Worm (Caenorhabditis elegans) whole organism, young adult: ENCODE data around the gene fbxb-75.

Experiments
- B0019.2 ChIP-seq: fragments of 200-800 bp; sonication (Bioruptor generic); conservative IDR thresholded peaks from 2 replicates; pipeline ENCODE4 v1.3.6; 2022; ENCODE audit warnings: missing genetic modification reagents, missing genetic modification characterization, missing compliant biosample characterization
- B0035.1 ChIP-seq: sonication (generic microtip); optimal IDR thresholded peaks from 2 replicates; lab custom pipeline; 2016; ENCODE audit warnings: missing genetic modification characterization, mild to moderate bottlenecking, missing compliant biosample characterization, missing genotype, missing genetic modification reagents
- C06A6.2 ChIP-seq: fragments of 200-800 bp; sonication (Bioruptor generic); conservative IDR thresholded peaks from 2 replicates; pipeline ENCODE4 v1.3.6; 2022; ENCODE audit warnings: missing genetic modification characterization, missing compliant biosample characterization
- F22D6.2 ChIP-seq: sonication (generic microtip); optimal IDR thresholded peaks from 2 replicates; lab custom pipeline; 2016; ENCODE audit warnings: mild to moderate bottlenecking, missing genetic modification characterization, missing compliant biosample characterization
- F23B12.7 ChIP-seq: sonication (generic microtip); optimal IDR thresholded peaks from 2 replicates; lab custom pipeline; 2017; ENCODE audit warnings: missing genetic modification characterization, mild to moderate bottlenecking, missing compliant biosample characterization, antibody characterized with exemption, moderate library complexity; ENCODE audit not compliant: insufficient read depth
- F37B4.10 ChIP-seq: fragments of 200-800 bp; sonication (Bioruptor generic); IDR thresholded peaks from 2 replicates; pipeline ENCODE4 v1.3.6; 2022; ENCODE audit warnings: missing genetic modification characterization, missing compliant biosample characterization
- F52B5.7 ChIP-seq: sonication (generic microtip); optimal IDR thresholded peaks from 2 replicates; lab custom pipeline; 2016; ENCODE audit warnings: mild to moderate bottlenecking, missing genetic modification characterization, missing compliant biosample characterization
- T07F8.4 ChIP-seq: sonication (generic microtip); optimal IDR thresholded peaks from 2 replicates; lab custom pipeline; 2016; ENCODE audit warnings: mild to moderate bottlenecking, missing genetic modification characterization, moderate library complexity, missing compliant biosample characterization
- Y53F4B.3 ChIP-seq: fragments of 200-800 bp; sonication (Bioruptor generic); IDR thresholded peaks from 2 replicates; pipeline ENCODE4 v1.3.6; 2022; ENCODE audit warnings: missing genetic modification reagents, missing genetic modification characterization, missing compliant biosample characterization
- Y53G8AR.9 ChIP-seq: fragments of 200-800 bp; sonication (Bioruptor generic); conservative IDR thresholded peaks from 2 replicates; pipeline ENCODE4 v1.3.6; 2022; ENCODE audit warnings: missing genetic modification reagents, missing genetic modification characterization, missing compliant biosample characterization
- Y79H2A.3 ChIP-seq: fragments of 200-800 bp; sonication (Bioruptor generic); conservative IDR thresholded peaks from 2 replicates; pipeline ENCODE4 v1.3.6; 2022; ENCODE audit warnings: missing genetic modification reagents, missing genetic modification characterization, missing compliant biosample characterization
- ZK185.1 ChIP-seq: sonication (generic microtip); optimal IDR thresholded peaks from 2 replicates; lab custom pipeline; 2016; ENCODE audit warnings: mild to moderate bottlenecking, missing genetic modification characterization, missing compliant biosample characterization; ENCODE audit not compliant: poor library complexity, severe bottlenecking
- atf-7 ChIP-seq: sonication (generic microtip); optimal IDR thresholded peaks from 2 replicates; lab custom pipeline; 2017; ENCODE audit warnings: mild to moderate bottlenecking, missing genetic modification characterization, missing compliant biosample characterization
- attf-5 ChIP-seq: fragments of 200-800 bp; sonication (Bioruptor generic); optimal IDR thresholded peaks from 2 replicates; lab custom pipeline; 2018; ENCODE audit warnings: mild to moderate bottlenecking, missing genetic modification characterization, missing compliant biosample characterization
- attf-6 ChIP-seq: fragments of 200-800 bp; sonication (Bioruptor generic); IDR thresholded peaks from 2 replicates; pipeline ENCODE4 v1.3.6; 2022; ENCODE audit warnings: missing genetic modification reagents, missing genetic modification characterization, missing compliant biosample characterization
- bed-2 ChIP-seq: fragments of 200-800 bp; sonication (Bioruptor generic); IDR thresholded peaks from 2 replicates; pipeline ENCODE4 v1.3.6; 2022; ENCODE audit warnings: missing genetic modification reagents, missing genetic modification characterization, missing compliant biosample characterization
- cebp-2 ChIP-seq: fragments of 200-800 bp; sonication (Bioruptor generic); IDR thresholded peaks from 2 replicates; pipeline ENCODE4 v1.3.6; 2022; ENCODE audit warnings: missing genetic modification characterization, missing compliant biosample characterization
- ceh-58 ChIP-seq: fragments of 200-800 bp; sonication (Bioruptor generic); IDR thresholded peaks from 2 replicates; pipeline ENCODE4 v1.3.6; 2022; ENCODE audit warnings: missing genetic modification characterization, missing compliant biosample characterization
- ceh-79 ChIP-seq: sonication (generic microtip); optimal IDR thresholded peaks from 2 replicates; lab custom pipeline; 2017; ENCODE audit warnings: mild to moderate bottlenecking, missing genetic modification characterization, missing compliant biosample characterization
- ceh-91 ChIP-seq: fragments of 200-800 bp; sonication (Bioruptor generic); IDR thresholded peaks from 2 replicates; pipeline ENCODE4 v1.3.6; 2022; ENCODE audit warnings: missing genetic modification reagents, missing genetic modification characterization, missing compliant biosample characterization
- dpl-1 ChIP-seq: fragments of 150-350 bp; optimal IDR thresholded peaks from 2 replicates; lab custom pipeline; 2014; ENCODE audit warnings: missing biosample characterization, missing genetic modification reagents, missing genetic modification characterization
- egl-44 ChIP-seq: fragments of 200-800 bp; sonication (Bioruptor generic); IDR thresholded peaks from 2 replicates; pipeline ENCODE4 v1.3.6; 2022; ENCODE audit warnings: missing genetic modification reagents, missing genetic modification characterization, missing compliant biosample characterization
- egrh-3 ChIP-seq: fragments of 200-800 bp; sonication (Bioruptor generic); IDR thresholded peaks from 2 replicates; pipeline ENCODE4 v1.3.6; 2022; ENCODE audit warnings: missing genetic modification reagents, missing genetic modification characterization, missing compliant biosample characterization
- ekl-4 ChIP-seq: fragments of 200-800 bp; sonication (Bioruptor generic); IDR thresholded peaks from 2 replicates; pipeline ENCODE4 v1.3.6; 2022; ENCODE audit warnings: missing genetic modification reagents, missing genetic modification characterization, missing compliant biosample characterization
- fkh-3 ChIP-seq: sonication (generic microtip); optimal IDR thresholded peaks from 2 replicates; lab custom pipeline; 2016; ENCODE audit warnings: mild to moderate bottlenecking, missing genetic modification characterization, missing compliant biosample characterization
- gei-17 ChIP-seq: fragments of 200-800 bp; sonication (Bioruptor generic); optimal IDR thresholded peaks from 2 replicates; lab custom pipeline; 2018; ENCODE audit warnings: mild to moderate bottlenecking, missing genetic modification characterization, missing compliant biosample characterization
- hlh-12 ChIP-seq: sonication (generic microtip); optimal IDR thresholded peaks from 2 replicates; lab custom pipeline; 2016; ENCODE audit warnings: missing genetic modification characterization, missing compliant biosample characterization
- hlh-26 ChIP-seq: fragments of 200-800 bp; sonication (Bioruptor generic); conservative IDR thresholded peaks from 2 replicates; pipeline ENCODE4 v1.3.6; 2022; ENCODE audit warnings: missing genetic modification reagents, missing genetic modification characterization, missing compliant biosample characterization
- hmg-1.2 ChIP-seq: fragments of 200-800 bp; sonication (Bioruptor generic); IDR thresholded peaks from 2 replicates; pipeline ENCODE4 v1.3.6; 2022; ENCODE audit warnings: missing genetic modification reagents, missing genetic modification characterization, missing compliant biosample characterization
- hmg-20 ChIP-seq: fragments of 200-800 bp; sonication (Bioruptor generic); IDR thresholded peaks from 2 replicates; pipeline ENCODE4 v1.3.6; 2022; ENCODE audit warnings: missing genetic modification reagents, missing genetic modification characterization, missing compliant biosample characterization
- let-526 ChIP-seq: fragments of 200-800 bp; sonication (Bioruptor generic); IDR thresholded peaks from 2 replicates; pipeline ENCODE4 v1.3.6; 2022; ENCODE audit warnings: missing genetic modification reagents, missing genetic modification characterization, missing compliant biosample characterization
- lin-26 ChIP-seq: fragments of 200-800 bp; sonication (Bioruptor generic); IDR thresholded peaks from 2 replicates; pipeline ENCODE4 v1.3.6; 2022; ENCODE audit warnings: missing genetic modification reagents, missing genetic modification characterization, missing compliant biosample characterization
- lsy-27 ChIP-seq: sonication (generic microtip); optimal IDR thresholded peaks from 2 replicates; lab custom pipeline; 2017; ENCODE audit warnings: missing genetic modification characterization, mild to moderate bottlenecking, missing compliant biosample characterization, antibody characterized with exemption, missing genotype, borderline replicate concordance; ENCODE audit not compliant: insufficient read depth
- mcd-1 ChIP-seq: fragments of 200-800 bp; sonication (Bioruptor generic); IDR thresholded peaks from 2 replicates; pipeline ENCODE4 v1.3.6; 2022; ENCODE audit warnings: missing genetic modification reagents, missing genetic modification characterization, missing compliant biosample characterization
- mxl-1 ChIP-seq: sonication (generic microtip); optimal IDR thresholded peaks from 2 replicates; lab custom pipeline; 2016; ENCODE audit warnings: missing genetic modification characterization, missing compliant biosample characterization
- nfya-2 ChIP-seq: fragments of 200-800 bp; sonication (Bioruptor generic); IDR thresholded peaks from 2 replicates; pipeline ENCODE4 v1.3.6; 2022; ENCODE audit warnings: missing genetic modification reagents, missing genetic modification characterization, missing compliant biosample characterization
- nfyb-1 ChIP-seq: fragments of 200-800 bp; sonication (Bioruptor generic); IDR thresholded peaks from 2 replicates; pipeline ENCODE4 v1.3.6; 2022; ENCODE audit warnings: missing genetic modification reagents, missing genetic modification characterization, missing compliant biosample characterization
- nhr-179 ChIP-seq: sonication (generic microtip); optimal IDR thresholded peaks from 2 replicates; lab custom pipeline; 2016; ENCODE audit warnings: mild to moderate bottlenecking, missing genetic modification characterization, missing compliant biosample characterization
- nhr-27 ChIP-seq: fragments of 200-800 bp; sonication (Bioruptor generic); optimal IDR thresholded peaks from 2 replicates; lab custom pipeline; 2018; ENCODE audit warnings: mild to moderate bottlenecking, missing genetic modification characterization, moderate library complexity, missing compliant biosample characterization
- nhr-90 ChIP-seq: sonication (generic microtip); optimal IDR thresholded peaks from 2 replicates; lab custom pipeline; 2016; ENCODE audit warnings: missing genotype, mild to moderate bottlenecking, missing genetic modification characterization, missing compliant biosample characterization
- pha-4 ChIP-seq: fragments of 150-350 bp; sonication (generic microtip); optimal IDR thresholded peaks from 2 replicates; lab custom pipeline; 2014; ENCODE audit warnings: missing biosample characterization, missing genetic modification reagents, missing genetic modification characterization
- snpc-1.1 ChIP-seq: sonication (generic microtip); optimal IDR thresholded peaks from 2 replicates; lab custom pipeline; 2017; ENCODE audit warnings: missing genetic modification characterization, mild to moderate bottlenecking, missing compliant biosample characterization, antibody characterized with exemption, moderate library complexity, missing genotype, missing genetic modification reagents; ENCODE audit not compliant: insufficient read depth
- snpc-3.4 ChIP-seq: sonication (generic microtip); optimal IDR thresholded peaks from 2 replicates; lab custom pipeline; 2017; ENCODE audit warnings: missing genetic modification characterization, mild to moderate bottlenecking, missing compliant biosample characterization, antibody characterized with exemption, moderate library complexity, missing genotype, missing genetic modification reagents
- somi-1 ChIP-seq: fragments of 200-800 bp; sonication (Bioruptor generic); optimal IDR thresholded peaks from 2 replicates; lab custom pipeline; 2018; ENCODE audit warnings: mild to moderate bottlenecking, missing genetic modification characterization, missing compliant biosample characterization
- tbp1 ChIP-seq: fragments of 200-800 bp; sonication (Bioruptor generic); optimal IDR thresholded peaks from 2 replicates; lab custom pipeline; 2018; ENCODE audit warnings: mild to moderate bottlenecking, missing genetic modification characterization, missing compliant biosample characterization
- tlf-1 ChIP-seq: fragments of 200-800 bp; sonication (Bioruptor generic); optimal IDR thresholded peaks from 2 replicates; lab custom pipeline; 2018; ENCODE audit warnings: mild to moderate bottlenecking, missing genetic modification characterization, missing compliant biosample characterization
- ztf-25 ChIP-seq: fragments of 200-800 bp; sonication (Bioruptor generic); IDR thresholded peaks from 2 replicates; pipeline ENCODE4 v1.3.6; 2022; ENCODE audit warnings: missing genetic modification reagents, missing genetic modification characterization, missing compliant biosample characterization

fbxb-75 gene

ce11 chrIV:4470885-4471772 lies 30.2 kb upstream of the fbxb-75 start (continued):
- TF ChIP-seq snpc-1.1 (no peak), Y79H2A.3 (GFP tag; lab: Robert Waterston, UW) (no peak), attf-6 (GFP tag; lab: Robert Waterston, UW) (no peak), F22D6.2 (tag; lab: Kevin White, UChicago) (no peak), let-526 (no peak), Y53G8AR.9 (no peak), B0019.2 (GFP tag; lab: Robert Waterston, UW) (no peak), dpl-1 (GFP tag; lab: Kevin White, UChicago) (peak; percentile 4), hmg-20 (GFP tag; lab: Robert Waterston, UW) (no peak), Y53F4B.3 (no peak), F37B4.10 (GFP tag; lab: Robert Waterston, UW) (no peak), F23B12.7 (tag; lab: Kevin White, UChicago) (peak; percentile 10), ztf-25 (GFP tag; lab: Robert Waterston, UW) (no peak), lin-26 (GFP tag; lab: Robert Waterston, UW) (no peak), lsy-27 (no peak), attf-5 (GFP tag; lab: Kevin White, UChicago) (peak; percentile 64), egrh-3 (GFP tag; lab: Robert Waterston, UW) (peak; percentile 84), ZK185.1 (tag; lab: Kevin White, UChicago) (no peak), mxl-1 (tag; lab: Kevin White, UChicago) (no peak), ekl-4 (GFP tag; lab: Robert Waterston, UW) (no peak), tlf-1 (GFP tag; lab: Kevin White, UChicago) (no peak), C06A6.2 (GFP tag; lab: Robert Waterston, UW) (no peak), ceh-91 (GFP tag; lab: Robert Waterston, UW) (0 out of 2 replicates have a peak, but pooled peaks have one; percentile 22), egl-44 (GFP tag; lab: Robert Waterston, UW) (peak; percentile 65; the same call in 1 of the 2 replicates), ceh-58 (GFP tag; lab: Robert Waterston, UW) (0 out of 2 replicates have a peak, but pooled peaks have one; percentile 5), T07F8.4 (no peak), nfyb-1 (GFP tag; lab: Robert Waterston, UW) (peak; percentile 63), F52B5.7 (tag; lab: Kevin White, UChicago) (peak; percentile 47), nhr-27 (tag; lab: Kevin White, UChicago) (no peak), hlh-12 (tag; lab: Kevin White, UChicago) (no peak), hmg-1.2 (GFP tag; lab: Robert Waterston, UW) (peak; percentile 81), snpc-3.4 (peak; percentile 23), nfya-2 (GFP tag; lab: Robert Waterston, UW) (no peak), cebp-2 (GFP tag; lab: Robert Waterston, UW) (0 out of 2 replicates have a peak, but pooled peaks have one; percentile 11), fkh-3 (no peak), nhr-179 (tag; lab: Kevin White, UChicago) (no peak), somi-1 (GFP tag; lab: Kevin White, UChicago) (no peak), nhr-90 (no peak), B0035.1 (tag; lab: Kevin White, UChicago) (no peak), ceh-79 (no peak), gei-17 (GFP tag; lab: Kevin White, UChicago) (no peak), pha-4 (no peak), tbp1 (peak; percentile 20), mcd-1 (GFP tag; lab: Robert Waterston, UW) (peak; percentile 58), hlh-26 (GFP tag; lab: Robert Waterston, UW) (no peak), bed-2 (0 out of 2 replicates have a peak, but pooled peaks have one; percentile 22), atf-7 (tag; lab: Kevin White, UChicago) (no peak)
